Fruit fly (Drosophila melanogaster): ENCODE results near the gene CG11498.

The CG11498 gene

DNA sequence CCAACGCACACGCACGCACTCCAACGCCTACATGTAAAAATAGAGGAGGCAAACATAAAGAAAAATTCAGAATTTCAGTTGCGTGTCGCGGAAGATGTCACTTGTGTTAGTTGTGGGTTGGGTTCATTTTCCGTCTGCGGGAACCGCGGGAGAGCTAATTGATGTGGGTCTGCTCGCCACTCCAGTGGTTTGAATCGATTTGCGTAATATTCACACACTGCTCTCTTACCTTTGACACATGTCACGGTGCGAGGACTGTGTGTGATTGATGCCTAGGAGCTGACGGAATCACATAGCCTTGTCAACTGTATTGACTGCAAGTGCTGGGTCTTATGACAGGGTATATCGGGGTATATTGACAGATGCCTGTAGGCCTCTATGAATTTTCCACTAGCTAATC, 49.3 kb downstream of the CG11498 start (continued):
- TF ChIP-seq Spps (tag; optimal IDR thresholded peaks at IDR 0.05), result no peak
- TF ChIP-seq Six4 (GFP tag; optimal IDR thresholded peaks at IDR 0.05), result no peak
- TF ChIP-seq cg (GFP tag; optimal IDR thresholded peaks at IDR 0.05), result peak; percentile 15
- no peak for TF ChIP-seq CG3281 (GFP tag; optimal IDR thresholded peaks at IDR 0.05)
- TF ChIP-seq CG4707 (GFP tag; optimal IDR thresholded peaks at IDR 0.05), result no peak
- no peak for TF ChIP-seq CG4282 (GFP tag; optimal IDR thresholded peaks at IDR 0.05)
- TF ChIP-seq Hr78 (GFP tag; optimal IDR thresholded peaks at IDR 0.05), result peak in 1 of 2 experiments; percentile 85
- no peak for TF ChIP-seq CG4404 (GFP tag; IDR thresholded peaks at IDR 0.05)
- no peak for TF ChIP-seq CG6854 (GFP tag; optimal IDR thresholded peaks at IDR 0.05)
- no peak for TF ChIP-seq CG7372 (GFP tag; IDR thresholded peaks at IDR 0.05)
- no peak for TF ChIP-seq dan (GFP tag; IDR thresholded peaks at IDR 0.05)
- no peak for TF ChIP-seq CG8478 (optimal IDR thresholded peaks at IDR 0.05)
- no peak for TF ChIP-seq Hsf (GFP tag; optimal IDR thresholded peaks at IDR 0.05)
- no peak for TF ChIP-seq cad (GFP tag; optimal IDR thresholded peaks at IDR 0.05)
- no peak for TF ChIP-seq CG11085 (GFP tag; IDR thresholded peaks at IDR 0.05)
- no peak for TF ChIP-seq CG4360 (GFP tag; IDR thresholded peaks at IDR 0.05)
- no peak for TF ChIP-seq Dp (GFP tag; optimal IDR thresholded peaks at IDR 0.05)
- peak; percentile 80 for TF ChIP-seq sr (GFP tag; IDR thresholded peaks at IDR 0.05)
- TF ChIP-seq CG9932 (GFP tag; IDR thresholded peaks at IDR 0.05), result 0 out of 2 replicates have a peak, but pooled peaks have one; percentile 28
- TF ChIP-seq otp (GFP tag; IDR thresholded peaks at IDR 0.05), result no peak
- peak; percentile 71 for TF ChIP-seq CG12769 (tag; optimal IDR thresholded peaks at IDR 0.05)
- no peak for TF ChIP-seq CG9797 (GFP tag; optimal IDR thresholded peaks at IDR 0.05)
- TF ChIP-seq en (GFP tag; optimal IDR thresholded peaks at IDR 0.05), result no peak
- no peak for TF ChIP-seq Dref (GFP tag; IDR thresholded peaks at IDR 0.05)

dm6 chr3R:30109380-30109779, 50.9 kb downstream of the CG11498 start:
- TF ChIP-seq Mes4 (GFP tag; optimal IDR thresholded peaks at IDR 0.05) (no peak), CG14014 (GFP tag; IDR thresholded peaks at IDR 0.05) (no peak), Oli (tag; optimal IDR thresholded peaks at IDR 0.05) (no peak), zen (tag; optimal IDR thresholded peaks at IDR 0.05) (no peak), pho (GFP tag; optimal IDR thresholded peaks at IDR 0.05) (no peak), D (optimal IDR thresholded peaks at IDR 0.05) (no peak), D (GFP tag; optimal IDR thresholded peaks at IDR 0.05) (no peak), CG7372 (GFP tag; IDR thresholded peaks at IDR 0.05) (no peak), Dfd (GFP tag; optimal IDR thresholded peaks at IDR 0.05) (peak in 1 of 2 experiments; percentile 65), Meics (GFP tag; optimal IDR thresholded peaks at IDR 0.05) (no peak), bsh (GFP tag; optimal IDR thresholded peaks at IDR 0.05) (no peak), CG10267 (tag; optimal IDR thresholded peaks at IDR 0.05) (no peak), Ets65A (GFP tag) (peak; percentile 54), gt (GFP tag; IDR thresholded peaks at IDR 0.05) (no peak), CG30020 (tag; optimal IDR thresholded peaks at IDR 0.05) (no peak), amos (GFP tag; IDR thresholded peaks at IDR 0.05; ENCODE audit: partially characterized antibody) (no peak), CG14050 (GFP tag; IDR thresholded peaks at IDR 0.05) (no peak), chm (GFP tag; IDR thresholded peaks at IDR 0.05) (no peak), CG34422 (GFP tag; IDR thresholded peaks at IDR 0.05) (no peak), CG11456 (GFP tag; IDR thresholded peaks at IDR 0.05) (0 out of 3 replicates have a peak, but pooled peaks have one; percentile 36), dan (GFP tag; IDR thresholded peaks at IDR 0.05) (no peak), Camta (GFP tag; optimal IDR thresholded peaks at IDR 0.05) (no peak), gro (GFP tag; optimal IDR thresholded peaks at IDR 0.05) (no peak), CG31224 (GFP tag; IDR thresholded peaks at IDR 0.05) (no peak)
